Worm (Caenorhabditis elegans) whole organism, young adult: ENCODE data around the gene hadb-1.
A peak's percentile ranks its signal among the peaks of the same experiment; 100 is the strongest.

Source experiments
- F57A8.1 ChIP-seq: fragments of 200-800 bp; sonication (Bioruptor generic); optimal IDR thresholded peaks from 2 replicates; lab custom pipeline; 2018; ENCODE audit warnings: mild to moderate bottlenecking, missing genetic modification characterization, moderate library complexity, missing compliant biosample characterization
- T07F8.4 ChIP-seq: sonication (generic microtip); optimal IDR thresholded peaks from 2 replicates; lab custom pipeline; 2016; ENCODE audit warnings: mild to moderate bottlenecking, missing genetic modification characterization, moderate library complexity, missing compliant biosample characterization
- aptf-2 ChIP-seq: fragments of 200-800 bp; sonication (Bioruptor generic); conservative IDR thresholded peaks from 2 replicates; pipeline ENCODE4 v1.3.6; 2022; ENCODE audit warnings: missing genetic modification reagents, missing genetic modification characterization, missing compliant biosample characterization
- gei-17 ChIP-seq: fragments of 200-800 bp; sonication (Bioruptor generic); optimal IDR thresholded peaks from 2 replicates; lab custom pipeline; 2018; ENCODE audit warnings: mild to moderate bottlenecking, missing genetic modification characterization, missing compliant biosample characterization
- hrde-1 ChIP-seq: sonication (generic microtip); optimal IDR thresholded peaks from 2 replicates; lab custom pipeline; 2016; ENCODE audit warnings: missing genetic modification characterization, mild to moderate bottlenecking, missing compliant biosample characterization, moderate library complexity, missing genotype, missing genetic modification reagents, borderline replicate concordance
- lir-1 ChIP-seq: fragments of 200-800 bp; sonication (Bioruptor generic); conservative IDR thresholded peaks from 2 replicates; pipeline ENCODE4 v1.3.6; 2022; ENCODE audit warnings: missing genetic modification reagents, missing genetic modification characterization, missing compliant biosample characterization
- lsl-1 ChIP-seq: fragments of 200-800 bp; sonication (Bioruptor generic); optimal IDR thresholded peaks from 2 replicates; lab custom pipeline; 2018; ENCODE audit warnings: mild to moderate bottlenecking, missing genetic modification characterization, moderate library complexity, missing compliant biosample characterization
- mcd-1 ChIP-seq: fragments of 200-800 bp; sonication (Bioruptor generic); IDR thresholded peaks from 2 replicates; pipeline ENCODE4 v1.3.6; 2022; ENCODE audit warnings: missing genetic modification reagents, missing genetic modification characterization, missing compliant biosample characterization
- nfyb-1 ChIP-seq: fragments of 200-800 bp; sonication (Bioruptor generic); IDR thresholded peaks from 2 replicates; pipeline ENCODE4 v1.3.6; 2022; ENCODE audit warnings: missing genetic modification reagents, missing genetic modification characterization, missing compliant biosample characterization
- pha-4 ChIP-seq: fragments of 150-350 bp; sonication (generic microtip); optimal IDR thresholded peaks from 2 replicates; lab custom pipeline; 2014; ENCODE audit warnings: missing biosample characterization, missing genetic modification reagents, missing genetic modification characterization
- unc-62 ChIP-seq: fragments of 150-350 bp; optimal IDR thresholded peaks from 2 replicates; lab custom pipeline; 2014; ENCODE audit warnings: missing biosample characterization, missing genetic modification reagents, missing genetic modification characterization
- zfh-2 ChIP-seq: fragments of 200-800 bp; sonication (Bioruptor generic); conservative IDR thresholded peaks from 2 replicates; pipeline ENCODE4 v1.3.6; 2022; ENCODE audit warnings: missing genetic modification reagents, missing genetic modification characterization, missing compliant biosample characterization

ce11 chrIII:8650235-8650817 lies 38.0 kb downstream of the hadb-1 start, which contains the start of gene flp-23:
- TF ChIP-seq hrde-1 (no peak), mcd-1 (GFP tag; lab: Robert Waterston, UW) (no peak), zfh-2 (GFP tag; lab: Robert Waterston, UW) (no peak), pha-4 (no peak), gei-17 (GFP tag; lab: Kevin White, UChicago) (no peak), lsl-1 (GFP tag; lab: Kevin White, UChicago) (no peak), T07F8.4 (tag; lab: Kevin White, UChicago) (no peak), nfyb-1 (GFP tag; lab: Robert Waterston, UW) (0 out of 2 replicates have a peak, but pooled peaks have one; percentile 40), F57A8.1 (GFP tag; lab: Kevin White, UChicago) (no peak), lir-1 (GFP tag; lab: Robert Waterston, UW) (no peak), aptf-2 (GFP tag; lab: Robert Waterston, UW) (no peak), unc-62 (GFP tag; lab: Kevin White, UChicago) (no peak)
